Fruit fly (Drosophila melanogaster): ENCODE measurements around the gene mtgo.

Gene mtgo

DNA sequence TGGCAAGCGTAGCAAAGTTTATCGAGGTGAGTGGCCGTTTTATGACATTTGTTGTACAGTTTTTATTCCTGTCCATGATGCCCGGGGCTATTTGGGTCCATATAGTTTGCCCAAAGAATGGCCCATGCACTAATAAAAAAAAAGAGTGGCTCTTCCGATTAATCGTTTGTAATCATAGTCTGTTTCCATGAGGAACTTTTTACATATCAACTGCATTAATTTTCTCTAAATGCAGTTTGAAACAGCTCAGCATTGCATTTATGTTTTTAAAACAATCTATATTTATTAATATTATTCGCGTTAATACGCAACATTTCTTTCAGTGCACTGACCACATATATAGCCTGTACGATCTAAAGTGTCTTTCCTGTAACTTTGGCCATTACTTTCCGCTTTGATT is 15.1 kb downstream of the mtgo start:
- TF ChIP-seq CG17801 (GFP tag; optimal IDR thresholded peaks at IDR 0.05; ENCODE audit: partially characterized antibody), result no peak

dm6 chr2L:16562379-16562778 is 17.6 kb downstream of the mtgo start:
- no peak for TF ChIP-seq CG17801 (GFP tag; optimal IDR thresholded peaks at IDR 0.05; ENCODE audit: partially characterized antibody)

DNA sequence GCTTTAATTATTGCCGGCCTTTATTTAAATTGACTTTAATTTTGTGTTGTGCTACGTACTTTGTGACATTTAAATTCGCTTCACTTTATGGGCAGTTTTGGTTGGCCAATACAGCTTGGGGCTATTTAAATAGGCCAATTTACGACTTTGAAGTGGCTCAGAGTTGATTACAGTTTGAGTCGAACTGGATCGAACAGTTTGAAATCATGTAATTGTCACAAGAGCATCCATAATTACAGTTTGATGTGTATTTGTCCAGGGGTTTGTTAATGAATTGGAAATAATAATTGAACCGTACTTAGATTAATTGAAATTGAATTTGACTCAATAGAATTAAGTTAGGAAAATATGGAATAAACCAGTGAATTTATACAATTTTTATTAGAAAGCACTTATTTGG is 37.9 kb downstream of the mtgo start:
- TF ChIP-seq CG17801 (GFP tag; optimal IDR thresholded peaks at IDR 0.05; ENCODE audit: partially characterized antibody), result no peak

DNA sequence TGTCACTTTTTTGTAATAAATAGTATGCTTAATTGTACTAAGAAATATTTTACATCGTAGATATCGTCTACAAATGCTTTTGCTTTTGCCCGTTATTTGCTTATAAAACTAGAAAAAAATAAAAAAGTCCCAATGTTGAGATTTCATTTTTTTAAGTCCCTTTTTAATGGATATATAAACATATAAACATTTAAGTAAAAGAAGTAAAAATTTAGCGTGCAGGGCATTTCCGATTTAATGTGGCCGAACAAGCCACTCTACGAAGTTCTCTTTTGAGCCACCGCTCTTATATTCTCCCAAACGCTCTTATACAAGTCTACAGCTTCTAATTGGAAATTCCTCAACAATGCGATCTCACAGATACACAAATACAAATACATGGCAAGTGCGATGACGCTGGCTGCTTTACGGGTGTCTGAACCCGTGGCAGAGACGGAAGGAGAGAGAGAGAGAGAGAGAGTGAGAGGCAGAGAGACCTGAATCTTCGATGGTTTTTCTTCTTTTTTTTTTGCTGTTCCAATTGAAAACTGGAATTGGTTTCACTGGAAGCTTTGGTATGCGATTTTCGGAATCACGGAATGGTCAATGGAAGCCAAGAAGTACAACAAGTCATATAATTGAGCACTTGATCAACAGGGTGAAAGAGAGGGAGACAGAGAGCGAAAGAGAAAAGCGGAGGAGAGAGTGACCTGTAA is 43.0 kb downstream of the mtgo start:
- no peak for TF ChIP-seq CG17801 (GFP tag; optimal IDR thresholded peaks at IDR 0.05; ENCODE audit: partially characterized antibody)

dm6 chr2L:16588691-16589102 is 43.9 kb downstream of the mtgo start:
- TF ChIP-seq CG17801 (GFP tag; optimal IDR thresholded peaks at IDR 0.05; ENCODE audit: partially characterized antibody), result no peak

dm6 chr2L:16590345-16591107 is 45.7 kb downstream of the mtgo start:
- TF ChIP-seq CG17801 (GFP tag; optimal IDR thresholded peaks at IDR 0.05; ENCODE audit: partially characterized antibody), result no peak

DNA sequence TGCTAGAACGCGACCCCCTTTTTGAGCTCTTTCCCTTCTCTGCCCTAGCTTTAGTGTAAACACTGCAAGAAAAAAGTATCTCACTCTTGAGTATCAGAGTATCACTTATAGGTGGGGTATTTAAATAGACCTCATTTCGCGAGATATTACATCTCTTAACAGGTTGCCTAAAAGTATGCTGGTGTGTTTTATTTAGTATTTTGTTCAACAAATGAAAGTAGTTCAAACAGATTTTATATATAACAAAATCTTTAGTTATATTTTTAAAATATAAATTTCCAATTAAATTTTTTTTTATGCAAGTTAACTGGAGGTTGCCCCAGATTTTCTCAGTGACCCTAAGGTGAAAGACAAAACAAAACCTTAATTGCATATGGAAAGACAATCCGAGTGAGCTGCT is 46.7 kb downstream of the mtgo start:
- no peak for TF ChIP-seq CG17801 (GFP tag; optimal IDR thresholded peaks at IDR 0.05; ENCODE audit: partially characterized antibody)

DNA sequence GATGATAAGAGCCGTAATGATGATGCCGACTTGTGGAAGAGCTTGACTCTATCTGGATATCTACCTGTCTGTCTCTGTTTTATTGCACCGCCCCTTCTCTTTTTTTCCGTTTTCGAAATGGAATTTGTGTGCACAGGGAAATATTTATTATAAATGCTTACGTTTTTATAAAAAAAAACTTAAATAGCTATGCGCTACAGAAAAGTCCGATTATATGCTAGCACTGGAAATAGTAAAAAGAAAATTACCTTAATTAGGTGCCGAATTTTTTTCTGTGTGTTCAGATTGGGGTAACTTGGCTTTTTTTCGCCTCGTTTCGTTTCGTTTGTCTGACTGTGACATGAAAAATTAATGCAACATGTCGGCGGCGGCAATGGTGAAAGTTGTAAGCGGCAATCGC is 47.1 kb downstream of the mtgo start:
- TF ChIP-seq CG17801 (GFP tag; optimal IDR thresholded peaks at IDR 0.05; ENCODE audit: partially characterized antibody), result no peak

DNA sequence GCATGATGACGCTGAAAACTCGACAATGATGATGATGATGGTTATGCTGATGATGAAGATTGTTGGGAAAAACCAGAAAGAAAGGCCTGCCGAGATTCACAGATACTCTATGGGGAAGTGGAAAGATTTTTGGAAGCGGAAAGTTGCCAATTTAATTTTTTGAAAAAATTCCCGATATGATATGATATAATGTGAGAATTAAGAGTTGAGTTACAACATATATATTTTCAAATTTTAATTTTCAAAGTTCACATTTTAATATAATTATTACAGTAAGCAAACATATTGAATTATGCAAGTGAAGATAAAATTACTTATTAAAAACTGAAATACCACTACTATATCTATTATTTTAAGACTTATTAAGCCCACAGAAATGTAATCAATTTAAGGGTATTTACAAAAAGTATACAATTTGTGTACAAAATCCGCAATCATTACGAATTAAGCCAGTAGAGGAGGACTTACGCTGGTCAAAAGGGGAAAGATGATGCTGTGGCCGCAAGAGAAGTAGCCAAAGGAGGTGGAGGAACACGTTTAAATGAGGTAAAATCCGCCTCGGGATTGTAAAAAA is 49.2 kb downstream of the mtgo start:
- no peak for TF ChIP-seq CG17801 (GFP tag; optimal IDR thresholded peaks at IDR 0.05; ENCODE audit: partially characterized antibody)

dm6 chr2L:16594628-16595027 is 49.8 kb downstream of the mtgo start:
- no peak for TF ChIP-seq CG17801 (GFP tag; optimal IDR thresholded peaks at IDR 0.05; ENCODE audit: partially characterized antibody)

dm6 chr2L:16595938-16596337 is 51.1 kb downstream of the mtgo start:
- TF ChIP-seq CG17801 (GFP tag; optimal IDR thresholded peaks at IDR 0.05; ENCODE audit: partially characterized antibody), result no peak

dm6 chr2L:16597798-16598737 is 53.3 kb downstream of the mtgo start:
- TF ChIP-seq CG17801 (GFP tag; optimal IDR thresholded peaks at IDR 0.05; ENCODE audit: partially characterized antibody), result no peak

dm6 chr2L:16598738-16599124 is 53.9 kb downstream of the mtgo start:
- TF ChIP-seq CG17801 (GFP tag; optimal IDR thresholded peaks at IDR 0.05; ENCODE audit: partially characterized antibody), result no peak

dm6 chr2L:16601515-16602026 is 56.8 kb downstream of the mtgo start:
- TF ChIP-seq CG17801 (GFP tag; optimal IDR thresholded peaks at IDR 0.05; ENCODE audit: partially characterized antibody), result peak; percentile 98

DNA sequence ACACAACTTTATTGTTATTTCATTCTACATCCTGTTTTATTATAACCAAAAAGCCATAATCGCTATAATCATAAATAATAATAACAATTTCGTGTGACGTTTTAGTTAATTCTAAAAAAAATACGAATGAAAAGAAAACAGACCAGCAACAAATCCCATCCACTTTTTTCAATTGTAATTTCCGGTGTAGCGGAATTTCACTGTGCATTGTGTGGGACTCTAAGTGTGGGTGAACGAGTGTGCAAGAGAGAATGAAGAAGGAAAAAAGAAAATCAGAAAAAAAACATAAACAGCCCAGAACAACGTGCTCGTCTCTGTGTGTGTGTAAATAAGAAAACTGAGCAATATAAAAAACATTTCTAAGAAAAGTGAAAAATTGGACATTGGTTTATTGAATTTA is 57.5 kb downstream of the mtgo start:
- TF ChIP-seq CG17801 (GFP tag; optimal IDR thresholded peaks at IDR 0.05; ENCODE audit: partially characterized antibody), result no peak
